Worm (Caenorhabditis elegans) whole organism, L1 larva: Measurements from ENCODE around the gene F49C12.3.
"Not testable (repeated sequence)": the region's sequence is repeated elsewhere in the genome, so short reads cannot be mapped to it uniquely, and the experiment has no call there.

ENCODE experiments used
- efl-3 ChIP-seq: fragments of 200-800 bp; sonication (Bioruptor generic); optimal IDR thresholded peaks from 2 replicates; lab custom pipeline; 2018; ENCODE audit warnings: mild to moderate bottlenecking, missing genetic modification characterization, missing compliant biosample characterization
- egl-27 ChIP-seq, 2 experiments: fragments of 150-350 bp in 1 of 2; sonication (generic microtip); optimal IDR thresholded peaks; 3 replicates each; lab custom pipeline; 2017 to 2018; ENCODE audit warnings: missing biosample characterization in 2 of 2, missing genetic modification characterization in 2 of 2, missing genetic modification reagents in 2 of 2
- elt-3 ChIP-seq, 6 experiments: fragments of 150-350 bp in 1 of 6; sonication (generic microtip); optimal IDR thresholded peaks; 2 replicates each; lab custom pipeline; 2017 to 2018; ENCODE audit warnings: missing biosample characterization in 6 of 6, missing genetic modification characterization in 6 of 6, inconsistent platforms in 1 of 6
- fkh-10 ChIP-seq: sonication (generic microtip); optimal IDR thresholded peaks from 2 replicates; lab custom pipeline; 2017; ENCODE audit warnings: missing biosample characterization, missing genetic modification reagents, missing genetic modification characterization
- lin-15B ChIP-seq: fragments of 150-350 bp; sonication (generic microtip); optimal IDR thresholded peaks from 3 replicates; lab custom pipeline; 2014; ENCODE audit warnings: missing biosample characterization, missing genetic modification characterization
- lsy-2 ChIP-seq, 2 experiments: fragments of 150-350 bp; optimal IDR thresholded peaks; 2 replicates each; lab custom pipeline; 2014; ENCODE audit warnings: missing biosample characterization in 2 of 2, missing genetic modification characterization in 2 of 2
- mab-9 ChIP-seq: fragments of 200-800 bp; sonication (Bioruptor generic); IDR thresholded peaks from 2 replicates; pipeline ENCODE4 v1.3.6; 2022; ENCODE audit warnings: missing genetic modification reagents, missing genetic modification characterization, missing compliant biosample characterization
- nhr-28 ChIP-seq: fragments of 150-350 bp; optimal IDR thresholded peaks from 2 replicates; lab custom pipeline; 2014; ENCODE audit warnings: missing biosample characterization, missing genetic modification characterization
- nhr-71 ChIP-seq: sonication (generic microtip); optimal IDR thresholded peaks from 2 replicates; lab custom pipeline; 2016; ENCODE audit warnings: mild to moderate bottlenecking, missing genetic modification characterization, moderate library complexity, missing compliant biosample characterization
- pqm-1 ChIP-seq: sonication (generic microtip); optimal IDR thresholded peaks from 3 replicates; lab custom pipeline; 2017; ENCODE audit warnings: missing biosample characterization, missing genetic modification characterization
- unc-130 ChIP-seq: fragments of 150-350 bp; optimal IDR thresholded peaks from 2 replicates; lab custom pipeline; 2017; ENCODE audit warnings: missing biosample characterization, missing genetic modification characterization, inconsistent platforms
- ztf-11 ChIP-seq, 2 experiments: sonication (generic microtip); optimal IDR thresholded peaks; 2 replicates each; lab custom pipeline; 2016 to 2017; ENCODE audit warnings: missing genetic modification characterization in 2 of 2, missing biosample characterization in 1 of 2, missing compliant biosample characterization in 1 of 2

DNA sequence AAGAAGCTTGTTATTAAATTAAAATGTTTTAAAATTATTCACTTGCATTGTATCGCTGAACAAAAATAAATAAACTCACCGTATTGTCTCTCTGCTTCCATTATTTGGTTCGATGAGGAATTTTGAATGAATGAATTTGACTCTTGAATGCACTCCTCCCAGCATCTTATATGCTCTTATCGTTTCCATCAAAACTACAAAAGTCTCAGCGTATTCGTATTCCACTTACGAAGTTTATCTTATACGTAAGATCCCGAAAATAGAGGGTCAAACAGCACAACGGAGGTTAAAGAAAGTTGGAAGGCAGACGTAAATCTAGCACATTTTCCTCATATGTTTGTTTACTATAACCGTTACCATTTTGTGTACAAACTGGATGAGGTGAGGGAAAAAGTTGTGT, 13.9 kb upstream of the F49C12.3 start, which contains the start of gene nhr-267:
- TF ChIP-seq fkh-10 (GFP tag; lab: Kevin White, UChicago); nhr-71 (tag; lab: Kevin White, UChicago); egl-27 (tag; optimal IDR thresholded peaks at IDR 0.05; lab: Kevin White, UChicago); ztf-11 (tag; optimal IDR thresholded peaks at IDR 0.05; lab: Kevin White, UChicago); elt-3 (tag; optimal IDR thresholded peaks at IDR 0.05; lab: Kevin White, UChicago); nhr-28 (tag; lab: Kevin White, UChicago); unc-130; pqm-1 (tag; lab: Kevin White, UChicago); mab-9 (GFP tag; lab: Robert Waterston, UW); lin-15B (tag; lab: Kevin White, UChicago); efl-3 (GFP tag; lab: Kevin White, UChicago); lsy-2 (tag; optimal IDR thresholded peaks at IDR 0.05; lab: Kevin White, UChicago): not testable (repeated sequence)
